Worm (Caenorhabditis elegans) whole organism, early embryonic: ENCODE data around the gene pin-2.

Experiments used
- B0310.2 ChIP-seq: sonication (generic microtip); optimal IDR thresholded peaks from 2 replicates; lab custom pipeline; 2016; ENCODE audit warnings: mild to moderate bottlenecking, missing genetic modification characterization, missing compliant biosample characterization
- F13C5.2 ChIP-seq: sonication (generic microtip); optimal IDR thresholded peaks from 2 replicates; lab custom pipeline; 2017; ENCODE audit warnings: mild to moderate bottlenecking, missing genetic modification characterization, inconsistent platforms, missing compliant biosample characterization
- aly-1 ChIP-seq: sonication (generic microtip); optimal IDR thresholded peaks from 2 replicates; lab custom pipeline; 2016; ENCODE audit warnings: missing genetic modification characterization, missing compliant biosample characterization
- ama-1 ChIP-seq: fragments of 150-350 bp; optimal IDR thresholded peaks from 2 replicates; lab custom pipeline; 2014
- ceh-13 ChIP-seq: fragments of 200-800 bp; sonication (Bioruptor generic); optimal IDR thresholded peaks from 2 replicates; lab custom pipeline; 2018; ENCODE audit warnings: mild to moderate bottlenecking, missing genetic modification characterization, missing compliant biosample characterization
- ceh-36 ChIP-seq: sonication (generic microtip); optimal IDR thresholded peaks from 2 replicates; lab custom pipeline; 2016; ENCODE audit warnings: missing genetic modification characterization, inconsistent platforms, missing compliant biosample characterization
- ets-7 ChIP-seq: sonication (generic microtip); optimal IDR thresholded peaks from 2 replicates; lab custom pipeline; 2016; ENCODE audit warnings: missing genotype, missing genetic modification characterization, missing compliant biosample characterization
- flt-1 ChIP-seq: fragments of 200-800 bp; sonication (Bioruptor generic); IDR thresholded peaks from 2 replicates; pipeline ENCODE4 v1.3.6; 2022; ENCODE audit warnings: missing genetic modification characterization, missing compliant biosample characterization
- hmbx-1 ChIP-seq: sonication (generic microtip); optimal IDR thresholded peaks from 2 replicates; lab custom pipeline; 2016; ENCODE audit warnings: mild to moderate bottlenecking, missing genetic modification characterization, missing compliant biosample characterization
- hmg-4 ChIP-seq: fragments of 200-800 bp; sonication (Bioruptor generic); optimal IDR thresholded peaks from 2 replicates; lab custom pipeline; 2018; ENCODE audit warnings: mild to moderate bottlenecking, missing genetic modification characterization, missing compliant biosample characterization
- hnd-1 ChIP-seq: sonication (generic microtip); optimal IDR thresholded peaks from 2 replicates; lab custom pipeline; 2016; ENCODE audit warnings: missing genetic modification characterization, missing compliant biosample characterization
- pes-1 ChIP-seq: fragments of 200-800 bp; sonication (Bioruptor generic); IDR thresholded peaks from 2 replicates; pipeline ENCODE4 v1.3.6; 2022; ENCODE audit warnings: missing genetic modification reagents, missing genetic modification characterization, missing compliant biosample characterization
- scrt-1 ChIP-seq: fragments of 200-800 bp; sonication (Bioruptor generic); IDR thresholded peaks from 2 replicates; pipeline ENCODE4 v1.3.6; 2022; ENCODE audit warnings: missing genetic modification characterization, missing compliant biosample characterization
- sea-1 ChIP-seq: fragments of 200-800 bp; sonication (Bioruptor generic); conservative IDR thresholded peaks from 2 replicates; pipeline ENCODE4 v1.3.6; 2022; ENCODE audit warnings: missing genetic modification characterization, missing compliant biosample characterization
- tbx-11 ChIP-seq: fragments of 200-800 bp; sonication (Bioruptor generic); IDR thresholded peaks from 2 replicates; pipeline ENCODE4 v1.3.6; 2022; ENCODE audit warnings: missing genetic modification characterization, missing compliant biosample characterization
- tbx-37 ChIP-seq: fragments of 200-800 bp; sonication (Bioruptor generic); conservative IDR thresholded peaks from 2 replicates; pipeline ENCODE4 v1.3.6; 2022; ENCODE audit warnings: missing genetic modification reagents, missing genetic modification characterization, missing compliant biosample characterization
- tra-4 ChIP-seq: sonication (generic microtip); optimal IDR thresholded peaks from 2 replicates; lab custom pipeline; 2017; ENCODE audit warnings: missing genetic modification characterization, missing compliant biosample characterization

Gene pin-2

DNA sequence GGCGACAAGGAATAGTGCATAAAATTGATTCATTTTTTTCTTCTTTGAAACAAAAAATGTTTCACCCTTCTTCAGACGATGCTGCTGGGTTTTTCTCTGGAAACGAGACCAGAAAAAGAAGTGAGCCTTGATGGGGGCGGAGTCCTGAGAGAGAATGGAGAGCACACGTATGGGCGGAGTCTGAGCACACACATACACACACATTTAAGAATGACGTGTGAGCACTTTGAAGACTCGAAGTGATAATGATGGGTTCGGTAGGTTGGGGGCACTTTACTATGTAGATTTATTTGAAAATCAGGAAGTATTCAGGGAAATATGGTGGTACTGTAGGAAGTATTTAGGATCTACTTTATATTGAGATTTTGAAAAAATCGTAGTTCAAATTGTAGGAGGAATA is 36.2 kb upstream of the pin-2 start, which contains the start of gene flp-9:
flp-9 (minus strand) TSS at position 101 of the 400 bp plus-strand sequence.
- TF ChIP-seq pes-1 (GFP tag; lab: Robert Waterston, UW) = no peak
- no peak for TF ChIP-seq flt-1 (GFP tag; lab: Robert Waterston, UW)
- TF ChIP-seq tbx-37 (GFP tag; lab: Robert Waterston, UW) = no peak
- no peak for TF ChIP-seq aly-1 (tag; lab: Kevin White, UChicago)
- no peak for TF ChIP-seq sea-1
- no peak for TF ChIP-seq tra-4 (tag; lab: Kevin White, UChicago)
- TF ChIP-seq ets-7 (tag; lab: Kevin White, UChicago) = no peak

DNA sequence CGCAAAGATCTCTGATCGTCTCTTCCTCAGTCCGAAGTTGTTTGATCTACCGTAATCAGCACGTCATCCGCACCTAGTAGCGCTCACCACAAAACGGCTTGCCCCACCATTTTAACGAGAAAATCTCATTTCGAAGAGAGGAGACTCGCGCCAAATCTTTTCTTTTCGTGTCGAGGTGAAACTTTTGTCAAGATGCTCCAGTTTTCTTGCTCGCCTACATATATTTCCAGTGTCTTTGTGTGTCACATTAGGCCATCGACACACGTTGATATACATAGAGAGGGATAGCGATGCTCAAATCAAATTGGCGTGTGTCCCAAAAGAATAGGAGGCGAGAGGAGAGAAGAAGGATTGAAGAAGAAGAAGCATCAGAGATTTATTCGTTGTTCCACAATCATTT is 30.9 kb upstream of the pin-2 start:
- no peak for TF ChIP-seq pes-1 (GFP tag; lab: Robert Waterston, UW)

DNA sequence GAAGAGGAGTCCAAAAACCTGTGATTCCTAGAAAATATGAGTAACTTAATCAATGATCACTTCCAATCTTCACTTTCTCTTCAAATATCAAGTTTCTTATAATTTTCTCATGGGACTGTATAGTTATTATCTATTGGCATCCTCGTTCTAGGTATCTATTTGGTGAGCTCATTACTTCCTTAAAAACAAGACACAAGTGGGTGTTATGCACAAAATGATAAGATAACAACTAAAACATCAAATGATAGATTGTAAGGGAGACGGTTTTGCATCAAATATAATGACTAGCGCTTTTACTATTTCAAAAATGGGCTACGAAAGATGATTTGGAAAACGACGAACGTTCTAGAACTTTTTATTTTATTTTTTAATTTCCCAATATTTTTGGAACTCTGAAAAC is 28.6 kb upstream of the pin-2 start, which contains the start of gene ZK897.10:
ZK897.10 (plus strand) TSS at position 285 of the 400 bp plus-strand sequence.
- TF ChIP-seq F13C5.2 (tag; lab: Kevin White, UChicago) = no peak
- TF ChIP-seq B0310.2 (tag; lab: Kevin White, UChicago) = no peak
- no peak for TF ChIP-seq flt-1 (GFP tag; lab: Robert Waterston, UW)
- no peak for TF ChIP-seq ceh-13 (GFP tag; lab: Kevin White, UChicago)
- TF ChIP-seq hmg-4 (GFP tag; lab: Kevin White, UChicago) = no peak
- TF ChIP-seq tra-4 (tag; lab: Kevin White, UChicago) = no peak
- TF ChIP-seq ceh-36 (tag; lab: Kevin White, UChicago) = no peak
- TF ChIP-seq ets-7 (tag; lab: Kevin White, UChicago) = no peak
- no peak for TF ChIP-seq tbx-37 (GFP tag; lab: Robert Waterston, UW)

DNA sequence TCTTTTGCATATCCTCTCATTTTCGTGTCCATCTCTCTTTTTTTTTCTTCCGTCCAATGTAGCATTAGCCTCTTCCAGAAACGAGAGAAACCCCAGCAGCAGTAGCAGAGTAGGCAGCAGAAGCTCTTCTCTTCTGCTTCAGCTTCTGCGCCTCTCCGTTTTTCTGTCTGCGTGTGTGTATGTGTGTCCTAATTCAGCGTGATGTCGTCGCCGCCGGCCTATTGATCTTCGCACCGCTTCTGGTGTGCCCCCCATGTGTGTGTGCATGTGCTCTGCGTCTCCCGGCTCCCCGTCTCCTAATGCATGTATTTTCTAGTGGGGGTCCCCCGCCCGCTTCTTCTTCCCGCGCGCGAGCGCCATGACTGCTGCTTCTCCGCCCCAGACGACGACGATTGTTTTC is 22.2 kb upstream of the pin-2 start:
- TF ChIP-seq ama-1 (lab: Kevin White, UChicago) = no peak
- TF ChIP-seq B0310.2 (tag; lab: Kevin White, UChicago) = no peak
- no peak for TF ChIP-seq ets-7 (tag; lab: Kevin White, UChicago)
- no peak for TF ChIP-seq hmbx-1 (tag; lab: Kevin White, UChicago)
- TF ChIP-seq pes-1 (GFP tag; lab: Robert Waterston, UW) = no peak
- no peak for TF ChIP-seq sea-1
- no peak for TF ChIP-seq scrt-1 (GFP tag; lab: Robert Waterston, UW)
- no peak for TF ChIP-seq F13C5.2 (tag; lab: Kevin White, UChicago)
- no peak for TF ChIP-seq ceh-13 (GFP tag; lab: Kevin White, UChicago)
- TF ChIP-seq tbx-37 (GFP tag; lab: Robert Waterston, UW) = no peak
- no peak for TF ChIP-seq tra-4 (tag; lab: Kevin White, UChicago)
- TF ChIP-seq hnd-1 = no peak
- TF ChIP-seq aly-1 (tag; lab: Kevin White, UChicago) = no peak
- TF ChIP-seq tbx-11 = no peak
- TF ChIP-seq hmg-4 (GFP tag; lab: Kevin White, UChicago) = no peak
- no peak for TF ChIP-seq flt-1 (GFP tag; lab: Robert Waterston, UW)
- TF ChIP-seq ceh-36 (tag; lab: Kevin White, UChicago) = no peak

DNA sequence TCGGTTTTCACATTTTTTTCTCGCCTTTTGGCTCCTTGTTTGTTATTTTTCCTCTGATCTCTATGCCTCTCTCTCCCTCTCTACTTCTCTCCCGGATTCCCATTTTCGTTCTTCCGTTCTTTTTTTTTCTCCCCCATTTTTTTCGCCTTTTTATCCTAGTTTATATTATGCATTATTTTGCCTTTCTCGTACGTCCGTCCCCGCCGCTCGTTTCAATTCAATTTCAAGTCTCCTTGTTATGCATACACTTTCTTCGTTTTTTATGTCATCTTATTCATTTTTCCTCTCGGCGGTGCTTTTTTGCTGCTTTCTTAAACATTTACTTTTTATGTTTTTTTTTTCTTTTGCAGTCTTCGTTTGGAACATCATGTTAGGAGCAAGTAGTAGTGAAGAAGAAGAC is 20.1 kb upstream of the pin-2 start, which contains the start of gene unc-31:
unc-31 (plus strand) TSS at position 349 of the 400 bp plus-strand sequence.
- no peak for TF ChIP-seq hmbx-1 (tag; lab: Kevin White, UChicago)
- TF ChIP-seq tra-4 (tag; lab: Kevin White, UChicago) = no peak
- no peak for TF ChIP-seq ceh-36 (tag; lab: Kevin White, UChicago)
- TF ChIP-seq tbx-37 (GFP tag; lab: Robert Waterston, UW) = no peak
- no peak for TF ChIP-seq aly-1 (tag; lab: Kevin White, UChicago)

ce11 chrIV:12780980-12781379 is 12.7 kb upstream of the pin-2 start:
- no peak for TF ChIP-seq B0310.2 (tag; lab: Kevin White, UChicago)
- TF ChIP-seq ama-1 (lab: Kevin White, UChicago) = no peak
- TF ChIP-seq hmbx-1 (tag; lab: Kevin White, UChicago) = no peak
- TF ChIP-seq ets-7 (tag; lab: Kevin White, UChicago) = no peak
- no peak for TF ChIP-seq pes-1 (GFP tag; lab: Robert Waterston, UW)
- no peak for TF ChIP-seq scrt-1 (GFP tag; lab: Robert Waterston, UW)
- no peak for TF ChIP-seq F13C5.2 (tag; lab: Kevin White, UChicago)
- no peak for TF ChIP-seq hnd-1
- TF ChIP-seq flt-1 (GFP tag; lab: Robert Waterston, UW) = no peak
- no peak for TF ChIP-seq ceh-13 (GFP tag; lab: Kevin White, UChicago)
- no peak for TF ChIP-seq ceh-36 (tag; lab: Kevin White, UChicago)
- TF ChIP-seq tbx-11 = no peak
- TF ChIP-seq tra-4 (tag; lab: Kevin White, UChicago) = no peak
- no peak for TF ChIP-seq sea-1
- no peak for TF ChIP-seq tbx-37 (GFP tag; lab: Robert Waterston, UW)
- TF ChIP-seq aly-1 (tag; lab: Kevin White, UChicago) = no peak
- no peak for TF ChIP-seq hmg-4 (GFP tag; lab: Kevin White, UChicago)

DNA sequence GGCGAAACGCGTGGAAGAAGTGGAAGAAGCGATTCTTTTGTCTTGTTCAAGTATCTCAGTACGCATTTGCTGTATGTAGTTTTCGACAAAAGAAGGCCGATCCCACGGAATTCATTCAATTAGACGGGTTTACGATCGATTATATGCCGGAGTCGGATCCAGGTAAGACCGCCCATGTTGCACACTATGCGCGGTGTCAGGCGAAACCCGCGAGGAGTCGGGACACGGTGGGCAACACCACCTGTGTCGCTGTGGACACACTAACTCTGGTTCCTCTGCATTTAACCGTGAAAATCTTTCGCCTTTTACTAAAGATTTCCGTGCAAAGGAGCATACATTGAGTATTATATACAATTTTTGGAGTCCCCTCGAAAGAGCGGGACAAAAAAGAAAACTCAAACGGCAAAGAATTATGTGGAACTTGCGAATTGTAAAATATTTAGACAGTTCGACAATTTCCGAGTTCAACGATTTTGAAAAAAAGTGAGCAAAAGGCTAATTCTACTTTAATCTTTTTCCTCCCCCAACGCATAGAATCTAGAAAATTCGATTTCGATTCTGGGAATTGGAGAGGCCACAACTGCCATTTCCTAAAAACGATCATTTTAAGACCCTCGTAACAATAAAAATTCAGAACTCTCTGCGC is 11.7 kb upstream of the pin-2 start:
- TF ChIP-seq F13C5.2 (tag; lab: Kevin White, UChicago) = no peak
- TF ChIP-seq ceh-36 (tag; lab: Kevin White, UChicago) = no peak
- no peak for TF ChIP-seq scrt-1 (GFP tag; lab: Robert Waterston, UW)
- 0 out of 2 replicates have a peak, but pooled peaks have one; percentile 40 for TF ChIP-seq sea-1
- no peak for TF ChIP-seq ceh-13 (GFP tag; lab: Kevin White, UChicago)
